Fruit fly (Drosophila melanogaster): ENCODE measurements around the gene CG43092.

Gene CG43092

DNA sequence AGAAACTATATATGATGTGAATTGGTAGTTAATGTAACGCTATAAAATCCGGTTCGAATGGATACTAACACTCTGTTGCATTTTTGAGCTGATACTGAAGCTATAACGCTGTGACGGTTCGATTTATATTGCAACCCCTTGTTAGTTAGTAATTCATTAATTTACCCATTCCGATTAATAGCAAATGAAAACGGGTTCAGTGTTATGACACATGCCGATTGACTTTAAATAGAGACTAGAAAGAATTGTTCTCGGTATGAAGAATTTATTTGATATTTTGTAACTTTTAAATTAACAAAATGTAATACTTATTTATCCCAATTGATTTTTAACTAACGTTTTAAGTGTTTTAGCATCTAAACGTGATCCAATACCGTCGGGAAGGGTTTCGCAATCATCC lies 834 bp downstream of the CG43092 start, which contains the start of gene CG43091:
CG43091 (minus strand) TSS at position 101 of the 400 bp plus-strand sequence.
- TF ChIP-seq CTCF (optimal IDR thresholded peaks at IDR 0.05) (no peak), CG8478 (optimal IDR thresholded peaks at IDR 0.05) (no peak)

DNA sequence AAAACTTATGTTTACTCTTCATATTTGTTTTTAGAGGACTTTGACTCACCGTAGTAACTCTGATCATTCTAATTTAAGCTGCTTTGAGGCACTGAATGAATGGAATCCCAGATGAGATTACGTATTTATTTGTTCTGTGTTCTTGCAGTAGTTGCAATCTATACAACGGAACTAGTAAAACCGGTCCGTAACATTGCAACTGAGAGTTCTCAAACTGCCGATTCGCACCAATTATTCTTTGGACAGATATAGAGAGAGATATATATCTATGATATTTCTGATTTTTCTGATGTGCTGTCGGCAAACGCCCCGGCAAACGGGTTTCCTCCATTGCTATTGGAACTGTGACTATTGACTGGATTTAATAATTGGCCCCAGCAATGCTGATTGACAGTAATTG lies 1.9 kb downstream of the CG43092 start, which contains the start of gene CG13841:
CG13841 (minus strand) TSS at position 101 of the 400 bp plus-strand sequence.
- TF ChIP-seq CTCF (optimal IDR thresholded peaks at IDR 0.05): no peak
- TF ChIP-seq CG8478 (optimal IDR thresholded peaks at IDR 0.05): no peak

DNA sequence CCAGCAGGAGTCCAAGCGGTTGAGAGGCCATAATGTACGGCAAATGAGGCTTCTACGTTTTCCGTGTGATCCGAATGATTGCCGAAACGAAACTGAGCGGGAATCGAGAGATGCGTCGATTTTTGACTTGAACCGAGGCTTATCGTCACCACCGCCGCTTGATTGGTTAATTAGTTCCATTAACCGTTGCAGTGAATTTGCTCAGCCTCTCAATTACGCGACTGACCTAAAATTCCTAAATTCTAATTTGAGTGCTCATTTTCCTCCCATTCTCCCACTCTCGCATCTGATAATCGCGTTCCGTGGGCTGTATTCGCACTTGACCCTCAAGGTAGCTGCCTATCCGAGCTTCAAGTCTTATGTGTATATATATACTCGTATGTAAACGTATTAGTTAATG lies 3.4 kb downstream of the CG43092 start, which contains the start of gene Nepl15:
Nepl15 (minus strand) TSS at position 101 of the 400 bp plus-strand sequence.
- TF ChIP-seq CTCF (optimal IDR thresholded peaks at IDR 0.05): no peak

DNA sequence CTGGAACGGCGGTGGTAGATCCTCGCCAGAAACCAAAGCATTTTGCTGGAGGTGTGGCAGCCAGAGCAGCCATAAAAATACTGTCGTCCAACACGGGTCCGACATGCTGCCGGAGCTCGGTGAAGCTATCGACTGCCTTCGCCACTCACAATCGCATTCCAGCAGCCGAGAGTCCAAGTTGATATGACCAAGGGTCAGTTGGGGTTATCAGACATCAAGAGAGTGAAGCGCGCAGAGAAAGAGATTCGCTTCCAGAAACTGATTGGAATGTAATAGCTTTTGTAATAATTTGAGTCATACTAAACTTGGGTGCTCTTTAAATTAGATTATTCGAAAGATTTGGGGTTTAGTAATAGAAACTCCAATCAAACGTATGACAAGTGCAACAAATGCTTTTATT lies 5.9 kb downstream of the CG43092 start, which contains the start of gene Nepl14:
Nepl14 (minus strand) TSS at position 125 of the 400 bp plus-strand sequence.
- TF ChIP-seq CTCF (optimal IDR thresholded peaks at IDR 0.05) (no peak), CG8478 (optimal IDR thresholded peaks at IDR 0.05) (no peak)

DNA sequence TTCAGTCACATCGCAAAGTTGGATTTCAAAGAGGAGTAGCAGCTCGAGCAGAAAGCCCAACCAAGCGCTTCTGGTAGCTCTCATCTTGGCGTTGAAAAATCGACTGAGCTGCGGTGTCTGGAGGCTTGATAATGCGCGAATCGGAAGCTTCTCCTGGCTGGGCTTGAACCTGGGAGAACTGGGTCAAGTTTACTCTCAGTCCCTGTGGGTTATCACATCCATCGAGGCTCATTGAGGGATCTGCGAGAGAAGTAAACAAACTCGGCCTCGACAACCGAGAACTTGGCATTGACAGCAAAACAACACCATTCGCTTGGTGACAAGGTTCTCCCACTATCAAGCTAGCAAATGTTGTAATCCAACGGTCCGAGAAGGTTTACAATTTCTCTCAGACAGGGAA lies 8.5 kb downstream of the CG43092 start, which contains the start of gene Nepl13:
Nepl13 (minus strand) TSS at position 89 of the 400 bp plus-strand sequence.
- TF ChIP-seq CTCF (optimal IDR thresholded peaks at IDR 0.05) (no peak), CG8478 (optimal IDR thresholded peaks at IDR 0.05) (no peak)

DNA sequence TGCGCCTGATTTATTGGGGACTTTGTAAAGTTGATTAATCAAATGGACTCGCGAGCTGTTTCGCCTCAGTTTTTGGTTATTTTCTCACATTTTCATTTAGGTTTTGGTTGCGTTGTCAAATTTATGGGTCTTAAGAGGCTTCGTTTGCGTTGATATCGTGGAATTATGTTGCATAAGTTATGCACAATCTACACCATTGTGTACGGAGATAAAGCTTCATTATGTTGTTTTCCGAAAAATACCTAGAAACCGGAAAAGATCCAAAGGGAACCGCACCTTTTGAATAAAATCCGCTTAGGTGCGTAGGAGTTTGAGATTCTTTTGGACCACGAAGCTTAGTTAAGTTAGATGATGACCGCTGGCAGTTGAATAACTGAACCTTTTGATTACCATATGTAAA lies 12.3 kb downstream of the CG43092 start:
- TF ChIP-seq CG8478 (optimal IDR thresholded peaks at IDR 0.05) (no peak), CTCF (optimal IDR thresholded peaks at IDR 0.05) (no peak)

DNA sequence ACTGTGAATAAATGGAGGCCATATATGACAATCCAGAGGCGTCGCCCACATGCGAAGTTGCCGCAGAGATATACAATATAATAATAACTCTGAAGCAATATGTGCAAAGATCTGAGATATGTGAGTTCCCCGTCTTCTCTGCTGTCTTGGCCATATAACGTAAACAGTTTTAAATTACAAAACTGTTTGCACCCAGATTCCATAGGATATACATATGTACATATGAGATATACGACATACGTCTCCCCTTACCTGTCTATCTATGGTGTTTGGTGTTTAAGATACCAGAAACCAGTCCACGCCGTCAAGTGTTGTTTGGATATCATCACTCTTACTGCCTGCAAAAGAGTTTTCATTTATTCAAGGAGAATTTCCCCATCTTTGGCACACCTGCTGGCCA lies 13.2 kb downstream of the CG43092 start:
- TF ChIP-seq CG8478 (optimal IDR thresholded peaks at IDR 0.05) (no peak), CTCF (optimal IDR thresholded peaks at IDR 0.05) (no peak)

DNA sequence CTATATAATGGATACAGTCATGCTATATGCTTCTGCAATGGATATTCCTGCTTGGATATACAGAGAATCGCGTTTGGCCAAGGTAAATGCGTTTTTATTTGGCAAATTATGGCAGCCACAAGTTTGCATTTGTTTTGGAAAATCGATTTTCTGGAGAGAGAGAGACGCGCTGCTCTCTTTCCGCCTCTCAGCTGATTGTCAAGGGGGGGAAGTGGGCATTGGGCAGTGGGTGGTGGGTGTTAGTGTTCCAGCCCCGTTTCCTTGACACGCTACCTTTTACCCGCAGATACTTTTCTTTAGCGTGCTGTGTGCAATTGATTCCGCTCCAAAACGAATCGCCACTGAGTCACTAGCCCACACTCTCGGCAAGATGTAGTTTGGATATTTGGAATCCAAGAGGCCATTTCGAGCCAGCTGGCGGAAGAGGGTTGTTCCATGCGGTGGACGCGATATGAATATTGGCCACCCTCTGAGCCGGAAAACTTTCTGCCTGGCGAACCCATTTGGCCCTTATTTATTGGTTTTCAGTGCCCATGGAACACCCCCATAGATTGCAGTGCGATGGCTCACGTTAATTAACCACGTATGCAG lies 14.2 kb downstream of the CG43092 start:
- TF ChIP-seq CTCF (optimal IDR thresholded peaks at IDR 0.05) (no peak), CG8478 (optimal IDR thresholded peaks at IDR 0.05) (no peak)

DNA sequence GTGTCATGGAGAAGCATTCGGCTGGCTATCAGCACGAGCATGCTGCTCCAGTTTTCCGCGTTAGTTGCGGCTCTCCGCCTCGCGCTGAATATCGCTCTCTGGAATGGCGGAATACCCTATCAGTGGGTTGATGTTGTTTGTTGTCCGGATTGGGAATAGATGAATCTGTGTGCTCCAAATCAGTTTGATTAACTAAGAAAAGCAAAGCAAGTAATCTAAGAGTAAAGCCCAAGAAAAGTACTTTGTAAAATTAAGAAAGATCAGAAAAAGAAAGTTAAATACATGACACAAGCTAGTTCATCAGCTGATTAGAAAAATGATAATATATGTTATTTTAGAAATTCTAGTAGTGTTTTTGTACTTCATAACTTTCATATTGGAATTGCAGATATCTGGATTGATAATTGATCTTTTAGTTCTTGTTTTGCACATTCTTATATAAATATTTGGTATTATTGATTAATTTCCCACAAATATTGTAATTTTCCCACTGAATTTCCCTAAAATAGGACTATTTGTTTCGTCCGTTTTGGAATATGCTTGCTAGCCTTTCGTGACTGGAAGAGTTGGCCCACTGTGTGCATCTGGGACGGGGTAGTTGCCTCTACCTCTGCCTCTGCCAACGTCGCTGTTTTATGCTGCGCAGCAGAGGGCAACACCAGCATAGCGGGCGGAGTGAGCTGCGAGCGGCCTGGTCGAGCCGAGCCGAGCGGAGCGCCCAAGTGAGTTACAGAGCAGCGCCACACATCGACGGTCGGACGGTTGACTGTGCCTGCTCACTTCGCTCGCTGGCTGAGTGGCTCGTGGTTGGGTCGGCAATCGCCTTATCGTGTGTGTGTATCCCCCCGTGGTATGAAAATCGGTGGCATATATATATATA lies 15.3 kb downstream of the CG43092 start:
- TF ChIP-seq CTCF (optimal IDR thresholded peaks at IDR 0.05) (no peak), CG8478 (optimal IDR thresholded peaks at IDR 0.05) (no peak)

DNA sequence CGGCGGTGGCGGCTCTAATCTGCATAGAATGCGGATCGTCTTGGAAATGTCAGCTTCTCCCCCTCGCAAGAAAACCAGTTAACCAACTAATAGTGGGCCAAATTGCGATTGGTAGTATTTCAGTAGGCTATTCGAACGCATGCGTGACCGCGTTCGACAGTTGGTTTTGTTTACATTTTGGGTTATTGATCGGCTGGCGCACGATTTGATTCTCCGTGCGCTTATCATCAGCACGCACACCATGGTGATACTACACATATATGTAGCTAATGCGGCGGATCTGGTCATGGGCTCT lies 15.9 kb downstream of the CG43092 start:
- TF ChIP-seq CTCF (optimal IDR thresholded peaks at IDR 0.05): no peak
- TF ChIP-seq CG8478 (optimal IDR thresholded peaks at IDR 0.05): no peak

DNA sequence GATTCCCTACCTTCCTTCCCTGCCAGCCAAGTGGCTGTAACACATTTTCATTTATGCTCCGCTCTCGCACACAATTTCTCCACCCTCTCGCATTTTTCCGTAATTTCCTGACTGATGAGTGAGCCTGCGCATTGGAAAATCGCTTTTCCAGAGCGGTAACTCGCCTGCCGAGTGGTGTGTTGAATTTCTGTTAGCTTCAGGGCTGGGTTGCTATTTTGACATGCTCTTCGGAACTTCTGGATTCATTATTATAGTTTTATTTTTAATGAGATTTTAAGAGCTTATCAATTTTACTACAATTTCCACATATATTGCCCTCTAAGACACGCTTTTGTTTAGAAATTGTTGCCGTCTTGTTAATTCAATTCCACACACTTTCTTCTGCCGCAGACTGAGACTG lies 16.5 kb downstream of the CG43092 start:
- TF ChIP-seq CG8478 (optimal IDR thresholded peaks at IDR 0.05) (no peak), CTCF (optimal IDR thresholded peaks at IDR 0.05) (no peak)

DNA sequence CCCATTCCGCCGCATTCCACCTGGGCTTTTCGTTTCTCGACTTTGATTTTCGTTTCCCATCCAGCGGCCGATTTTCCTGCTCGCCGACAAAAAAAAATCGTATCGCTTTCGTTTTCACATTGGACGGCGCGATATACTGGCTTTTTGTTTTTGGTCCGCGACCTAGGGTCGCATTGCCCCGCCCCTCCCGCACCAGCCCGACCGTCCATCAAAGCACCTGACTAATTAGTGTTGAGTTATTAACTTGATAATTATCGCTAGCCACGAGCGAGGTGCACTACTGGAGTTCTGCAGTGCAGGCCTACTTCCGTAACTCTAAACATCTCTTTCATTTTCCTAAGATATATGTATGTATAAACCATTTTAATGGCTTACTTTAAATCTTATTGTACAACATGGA lies 17.8 kb downstream of the CG43092 start:
- TF ChIP-seq CTCF (optimal IDR thresholded peaks at IDR 0.05) (no peak), CG8478 (optimal IDR thresholded peaks at IDR 0.05) (no peak)

DNA sequence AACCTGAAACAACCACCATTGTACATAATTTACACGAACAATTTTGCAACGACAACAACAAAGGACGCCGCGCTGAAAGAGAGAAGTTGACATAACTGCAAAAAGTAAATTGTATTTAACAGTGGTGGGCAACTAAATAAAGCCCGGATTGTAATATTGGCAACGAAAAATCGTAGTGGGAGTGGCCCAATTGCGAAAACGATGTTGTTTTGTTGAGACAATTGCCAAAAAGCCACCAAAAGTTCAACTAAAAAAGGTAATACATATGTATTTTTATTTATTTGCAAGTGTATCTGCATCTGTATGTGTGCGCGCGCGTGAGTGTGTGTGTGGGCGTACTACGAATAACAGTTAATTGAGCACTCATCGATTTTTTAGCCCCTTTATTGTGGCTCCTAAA lies 18.4 kb downstream of the CG43092 start:
- TF ChIP-seq CG8478 (optimal IDR thresholded peaks at IDR 0.05): no peak
- no peak for TF ChIP-seq CTCF (optimal IDR thresholded peaks at IDR 0.05)

DNA sequence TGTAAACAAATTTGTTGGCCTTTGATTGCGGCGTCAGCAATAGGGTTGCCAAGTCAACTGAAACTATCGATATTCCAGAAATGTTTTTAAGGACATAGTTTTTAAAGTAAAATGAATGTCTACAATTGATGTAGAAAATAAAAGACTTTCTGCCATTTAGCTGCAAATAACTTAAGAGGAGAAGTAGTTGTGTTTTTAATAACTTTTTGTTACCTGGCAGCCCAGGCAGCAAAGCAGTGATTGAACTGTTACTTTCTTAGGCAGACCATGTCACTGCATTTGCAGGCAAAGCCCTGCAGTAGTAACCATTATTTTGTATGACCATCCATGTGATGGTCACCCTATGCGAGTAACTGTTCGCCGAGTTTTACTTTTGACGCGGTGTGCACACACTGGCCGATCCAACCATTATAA lies 18.9 kb downstream of the CG43092 start, which contains the start of the genes rumi, CG7029 and Usp12-46:
rumi (minus strand) TSS at position 64 of the 414 bp plus-strand sequence.
CG7029 (plus strand) TSS at position 368 of the 414 bp plus-strand sequence.
Usp12-46 (plus strand) TSS at position 368 of the 414 bp plus-strand sequence.
- TF ChIP-seq CTCF (optimal IDR thresholded peaks at IDR 0.05): peak in 1 of 2 experiments; percentile 14
- TF ChIP-seq CG8478 (optimal IDR thresholded peaks at IDR 0.05): no peak

DNA sequence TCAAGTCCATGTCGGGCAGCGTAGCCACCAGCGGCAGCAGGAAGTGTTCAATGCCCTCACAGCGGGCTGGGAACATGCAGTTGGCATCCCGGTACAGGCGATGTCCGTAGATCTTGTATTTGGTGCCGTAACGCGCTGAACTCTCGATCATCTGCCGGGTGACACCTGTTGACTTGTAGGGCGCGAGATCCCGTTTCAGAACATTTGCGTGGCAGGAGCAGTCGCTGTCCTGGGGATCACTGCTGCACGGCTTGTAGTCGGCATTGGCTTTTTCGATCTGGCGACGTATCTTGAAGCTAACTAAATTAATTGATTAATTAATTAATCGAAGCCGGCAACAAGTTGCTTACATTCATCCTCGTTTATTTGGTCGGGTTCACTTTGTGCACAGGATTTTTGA lies 19.4 kb downstream of the CG43092 start:
- TF ChIP-seq CTCF (optimal IDR thresholded peaks at IDR 0.05) (no peak), CG8478 (optimal IDR thresholded peaks at IDR 0.05) (no peak)

DNA sequence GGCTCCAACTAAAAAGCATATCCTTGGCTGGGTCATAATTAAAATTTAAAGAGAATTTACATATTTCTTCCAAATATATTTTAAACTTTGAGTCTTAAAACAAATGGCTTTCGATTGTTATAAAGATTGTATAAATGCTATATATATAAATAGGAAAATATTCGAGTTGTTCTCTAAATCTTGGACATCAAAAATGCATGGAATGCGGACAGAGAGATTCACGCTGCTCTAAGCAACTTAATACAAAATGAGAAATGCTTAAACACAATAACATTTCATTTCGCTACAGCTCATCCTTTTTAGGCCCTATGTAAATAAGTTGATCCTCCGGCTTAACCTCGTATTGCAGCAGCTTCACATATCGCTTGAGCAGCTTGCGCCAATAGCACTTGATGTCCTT lies 20.5 kb downstream of the CG43092 start, which contains the start of gene CG31139:
CG31139 (minus strand) TSS at position 101 of the 400 bp plus-strand sequence.
- TF ChIP-seq CTCF (optimal IDR thresholded peaks at IDR 0.05): no peak
- TF ChIP-seq CG8478 (optimal IDR thresholded peaks at IDR 0.05): no peak
